Fruit fly (Drosophila melanogaster) whole organism: ENCODE data around the gene CG31678.

Experiments used
- CG8478 ChIP-seq: fragments of >200 bp; optimal IDR thresholded peaks from 2 replicates; lab custom pipeline; 2018; ENCODE audit warnings: inconsistent platforms
- Dll ChIP-seq: fragments of >200 bp; optimal IDR thresholded peaks from 2 replicates; lab custom pipeline; 2017
- EcR ChIP-seq, 2 experiments: fragments of >200 bp; optimal IDR thresholded peaks; 2 replicates each; lab custom pipeline; 2017; ENCODE audit warnings: missing biosample characterization in 2 of 2, missing genetic modification characterization in 2 of 2, missing genetic modification reagents in 2 of 2
- pan ChIP-seq: fragments of >200 bp; optimal IDR thresholded peaks from 2 replicates; lab custom pipeline; 2017
- psq ChIP-seq: fragments of >200 bp; optimal IDR thresholded peaks from 2 replicates; lab custom pipeline; 2017
- usp ChIP-seq: fragments of >200 bp; optimal IDR thresholded peaks from 2 replicates; lab custom pipeline; 2017; ENCODE audit warnings: missing biosample characterization, missing genetic modification characterization, mixed read lengths

dm6 chr2L:20704511-20705266, 28.9 kb upstream of the CG31678 start:
- TF ChIP-seq CG8478 (lab: Kevin White, UChicago) (no peak), pan (lab: Kevin White, UChicago) (no peak), EcR (GFP tag; optimal IDR thresholded peaks at IDR 0.05; lab: Kevin White, UChicago) (no peak), Dll (lab: Kevin White, UChicago) (no peak), psq (lab: Kevin White, UChicago) (no peak), usp (GFP tag; lab: Kevin White, UChicago) (no peak)
